Fruit fly (Drosophila melanogaster) whole organism, embryonic: ENCODE data around the gene soti.

Experiments used
- Asciz ChIP-seq: fragments of 200-800 bp; sonication (Bioruptor generic); optimal IDR thresholded peaks from 2 replicates; lab custom pipeline; 2017; ENCODE audit warnings: missing biosample characterization, mild to moderate bottlenecking, missing genetic modification characterization, missing genetic modification reagents
- BEAF-32 ChIP-seq: fragments of 200-800 bp; sonication (Bioruptor generic); optimal IDR thresholded peaks from 3 replicates; lab custom pipeline; 2017; ENCODE audit warnings: missing biosample characterization, missing genetic modification characterization, mild to moderate bottlenecking, moderate library complexity, missing genetic modification reagents
- CG10209 ChIP-seq: fragments of 200-800 bp; sonication (Bioruptor generic); optimal IDR thresholded peaks from 3 replicates; lab custom pipeline; 2017; ENCODE audit warnings: missing biosample characterization, mild to moderate bottlenecking, missing genetic modification characterization, missing genetic modification reagents
- CG10321 ChIP-seq: fragments of 200-800 bp; sonication (Bioruptor generic); IDR thresholded peaks from 2 replicates; pipeline ENCODE4 v1.3.6; 2022; ENCODE audit warnings: missing biosample characterization, missing genetic modification characterization
- CG10366 ChIP-seq: fragments of 200-800 bp; sonication (Bioruptor generic); IDR thresholded peaks from 2 replicates; pipeline ENCODE4 v1.3.6; 2022; ENCODE audit warnings: missing biosample characterization, missing genetic modification characterization
- CG12219 ChIP-seq: fragments of 200-800 bp; sonication (Bioruptor generic); optimal IDR thresholded peaks from 3 replicates; lab custom pipeline; 2018; ENCODE audit warnings: missing biosample characterization, mild to moderate bottlenecking, missing genetic modification characterization
- CG12744 ChIP-seq: fragments of 200-800 bp; sonication (Bioruptor generic); optimal IDR thresholded peaks from 2 replicates; lab custom pipeline; 2016; ENCODE audit warnings: missing biosample characterization, missing genetic modification characterization
- CG13123 ChIP-seq: fragments of 200-800 bp; sonication (Bioruptor generic); optimal IDR thresholded peaks from 2 replicates; lab custom pipeline; 2016; ENCODE audit warnings: missing biosample characterization, missing genetic modification characterization
- CG14014 ChIP-seq: fragments of 200-800 bp; sonication (Bioruptor generic); IDR thresholded peaks from 2 replicates; pipeline ENCODE4 v1.3.6; 2022; ENCODE audit warnings: missing biosample characterization, missing genetic modification characterization
- CG17328 ChIP-seq: fragments of 200-800 bp; sonication (Bioruptor generic); IDR thresholded peaks from 2 replicates; pipeline ENCODE4 v1.3.6; 2022; ENCODE audit warnings: missing biosample characterization, missing genetic modification characterization
- CG17829 ChIP-seq: fragments of 200-800 bp; optimal IDR thresholded peaks from 2 replicates; lab custom pipeline; 2019; ENCODE audit warnings: missing biosample characterization, mild to moderate bottlenecking, missing genetic modification characterization, moderate library complexity
- CG2678 ChIP-seq: fragments of 200-800 bp; sonication (Bioruptor generic); optimal IDR thresholded peaks from 3 replicates; lab custom pipeline; 2019; ENCODE audit warnings: missing biosample characterization, mild to moderate bottlenecking, missing genetic modification characterization, moderate library complexity
- CG33557 ChIP-seq: fragments of 200-800 bp; sonication (Bioruptor generic); optimal IDR thresholded peaks from 2 replicates; lab custom pipeline; 2019; ENCODE audit warnings: missing biosample characterization, mild to moderate bottlenecking, missing genetic modification characterization, moderate library complexity
- CG34376 ChIP-seq: fragments of 200-800 bp; sonication (Bioruptor generic); optimal IDR thresholded peaks from 2 replicates; lab custom pipeline; 2018; ENCODE audit warnings: missing biosample characterization, mild to moderate bottlenecking, missing genetic modification characterization
- CG6175 ChIP-seq: fragments of 200-800 bp; sonication (Bioruptor generic); IDR thresholded peaks from 3 replicates; pipeline ENCODE4 v1.3.6; 2022; ENCODE audit warnings: missing biosample characterization, missing genetic modification characterization
- CG6272 ChIP-seq: fragments of 200-800 bp; sonication (Bioruptor generic); IDR thresholded peaks from 2 replicates; pipeline ENCODE4 v1.3.6; 2022; ENCODE audit warnings: missing biosample characterization, missing genetic modification characterization
- CG6654 ChIP-seq: fragments of 200-800 bp; sonication (Bioruptor generic); optimal IDR thresholded peaks from 2 replicates; lab custom pipeline; 2017; ENCODE audit warnings: missing biosample characterization, mild to moderate bottlenecking, missing genetic modification characterization
- CG8765 ChIP-seq: fragments of 200-800 bp; sonication (Bioruptor generic); IDR thresholded peaks from 2 replicates; pipeline ENCODE4 v1.3.6; 2022; ENCODE audit warnings: missing biosample characterization, missing genetic modification characterization
- CG9932 ChIP-seq: fragments of 200-800 bp; sonication (Bioruptor generic); IDR thresholded peaks from 2 replicates; pipeline ENCODE4 v1.3.6; 2022; ENCODE audit warnings: missing biosample characterization, missing genetic modification characterization
- Dbx ChIP-seq: fragments of 200-800 bp; sonication (Bioruptor generic); IDR thresholded peaks from 3 replicates; pipeline ENCODE4 v1.3.6; 2022; ENCODE audit warnings: missing biosample characterization, missing genetic modification characterization
- ERR ChIP-seq: fragments of 200-800 bp; sonication (Bioruptor generic); optimal IDR thresholded peaks from 2 replicates; lab custom pipeline; 2016; ENCODE audit warnings: missing biosample characterization, missing genetic modification characterization
- Fer3 ChIP-seq: fragments of 200-800 bp; sonication (Bioruptor generic); optimal IDR thresholded peaks from 2 replicates; lab custom pipeline; 2018; ENCODE audit warnings: missing biosample characterization, mild to moderate bottlenecking, missing genetic modification characterization, moderate library complexity
- Hey ChIP-seq: fragments of 200-800 bp; sonication (Bioruptor generic); optimal IDR thresholded peaks from 3 replicates; lab custom pipeline; 2018; ENCODE audit warnings: missing biosample characterization, mild to moderate bottlenecking, missing genetic modification characterization
- Myb ChIP-seq: fragments of 200-800 bp; sonication (Bioruptor generic); optimal IDR thresholded peaks from 2 replicates; lab custom pipeline; 2016; ENCODE audit warnings: missing biosample characterization, missing genetic modification characterization
- Sry-β ChIP-seq: fragments of 200-800 bp; sonication (Bioruptor generic); optimal IDR thresholded peaks from 2 replicates; lab custom pipeline; 2018; ENCODE audit warnings: missing biosample characterization, mild to moderate bottlenecking, missing genetic modification characterization, moderate library complexity
- Stat92E ChIP-seq, 3 experiments: fragments of >200 bp in 2 of 3; fragments of 200-800 bp in 1 of 3; sonication (Bioruptor generic) in 1 of 3; optimal IDR thresholded peaks; 2 replicates each; lab custom pipeline; 2017 to 2019; ENCODE audit warnings: missing biosample characterization in 3 of 3, missing genetic modification characterization in 3 of 3, mild to moderate bottlenecking in 1 of 3, moderate library complexity in 1 of 3
- Taf1 ChIP-seq: fragments of 200-800 bp; sonication (Bioruptor generic); IDR thresholded peaks from 2 replicates; pipeline ENCODE4 v1.3.6; 2022; ENCODE audit warnings: missing biosample characterization, missing genetic modification characterization
- Xrp1 ChIP-seq: fragments of 200-800 bp; sonication (Bioruptor generic); IDR thresholded peaks from 2 replicates; pipeline ENCODE4 v1.3.6; 2022; ENCODE audit warnings: missing biosample characterization, missing genetic modification characterization
- aop ChIP-seq: fragments of 200-800 bp; sonication (Bioruptor generic); IDR thresholded peaks from 2 replicates; pipeline ENCODE4 v1.3.6; 2022; ENCODE audit warnings: missing biosample characterization, missing genetic modification characterization
- ase ChIP-seq: fragments of 200-800 bp; sonication (Bioruptor generic); IDR thresholded peaks from 3 replicates; pipeline ENCODE4 v1.3.6; 2022; ENCODE audit warnings: missing biosample characterization, missing genetic modification characterization
- cato ChIP-seq: fragments of 200-800 bp; sonication (Bioruptor generic); optimal IDR thresholded peaks from 2 replicates; lab custom pipeline; 2016; ENCODE audit warnings: missing biosample characterization, missing genetic modification characterization, borderline replicate concordance
- chinmo ChIP-seq: fragments of 200-800 bp; sonication (Bioruptor generic); IDR thresholded peaks from 4 replicates; pipeline ENCODE4 v1.3.6; 2022; ENCODE audit warnings: missing biosample characterization, missing genetic modification characterization; ENCODE audit not compliant: partially characterized antibody
- chn ChIP-seq: fragments of 200-800 bp; sonication (Bioruptor generic); optimal IDR thresholded peaks from 2 replicates; lab custom pipeline; 2016; ENCODE audit warnings: missing biosample characterization, missing genetic modification characterization
- crol ChIP-seq: fragments of 200-800 bp; sonication (Bioruptor generic); IDR thresholded peaks from 2 replicates; pipeline ENCODE4 v1.3.6; 2022; ENCODE audit warnings: missing biosample characterization, missing genetic modification characterization
- dpn ChIP-seq, 2 experiments: fragments of 200-800 bp; sonication (Bioruptor generic); optimal IDR thresholded peaks; 3 replicates each; lab custom pipeline; 2016; ENCODE audit warnings: missing biosample characterization in 2 of 2, missing genetic modification characterization in 2 of 2
- emc ChIP-seq: fragments of 200-800 bp; sonication (Bioruptor generic); optimal IDR thresholded peaks from 2 replicates; lab custom pipeline; 2016; ENCODE audit warnings: missing biosample characterization, missing genetic modification characterization
- exex ChIP-seq: fragments of 200-800 bp; sonication (Bioruptor generic); optimal IDR thresholded peaks from 4 replicates; lab custom pipeline; 2018; ENCODE audit warnings: missing biosample characterization, mild to moderate bottlenecking, missing genetic modification characterization, moderate library complexity
- kah ChIP-seq: fragments of 200-800 bp; sonication (Bioruptor generic); optimal IDR thresholded peaks from 2 replicates; lab custom pipeline; 2018; ENCODE audit warnings: missing biosample characterization, mild to moderate bottlenecking, missing genetic modification characterization
- kay ChIP-seq: fragments of 200-800 bp; sonication (Bioruptor generic); optimal IDR thresholded peaks from 2 replicates; lab custom pipeline; 2016; ENCODE audit warnings: missing biosample characterization, missing genetic modification characterization
- lbe ChIP-seq: fragments of 200-800 bp; sonication (Bioruptor generic); optimal IDR thresholded peaks from 2 replicates; lab custom pipeline; 2016; ENCODE audit warnings: missing biosample characterization, mild to moderate bottlenecking, missing genetic modification characterization
- lov ChIP-seq, 2 experiments: fragments of 200-800 bp in 1 of 2; fragments of >200 bp in 1 of 2; sonication (Bioruptor generic) in 1 of 2; IDR thresholded peaks in 1 of 2; optimal IDR thresholded peaks in 1 of 2; 2 replicates in 1 of 2; 3 replicates in 1 of 2; pipeline versions ENCODE4 v1.3.6 to Lab custom; 2017 to 2022; ENCODE audit warnings: missing biosample characterization in 1 of 2, missing genetic modification characterization in 1 of 2
- mam ChIP-seq: fragments of 200-800 bp; sonication (Bioruptor generic); optimal IDR thresholded peaks from 3 replicates; lab custom pipeline; 2016; ENCODE audit warnings: missing biosample characterization, missing genetic modification characterization
- nerfin-1 ChIP-seq: fragments of 200-800 bp; sonication (Bioruptor generic); optimal IDR thresholded peaks from 3 replicates; lab custom pipeline; 2019; ENCODE audit warnings: missing biosample characterization, mild to moderate bottlenecking, missing genetic modification characterization, moderate library complexity
- nom ChIP-seq: fragments of 200-800 bp; sonication (Bioruptor generic); optimal IDR thresholded peaks from 2 replicates; lab custom pipeline; 2017; ENCODE audit warnings: missing biosample characterization, missing genetic modification characterization, mild to moderate bottlenecking, moderate library complexity, missing genetic modification reagents
- odd ChIP-seq: fragments of 200-800 bp; sonication (Bioruptor generic); optimal IDR thresholded peaks from 2 replicates; lab custom pipeline; 2017; ENCODE audit warnings: missing biosample characterization, mild to moderate bottlenecking, missing genetic modification characterization
- pfk ChIP-seq: fragments of 200-800 bp; sonication (Bioruptor generic); optimal IDR thresholded peaks from 2 replicates; lab custom pipeline; 2018; ENCODE audit warnings: missing biosample characterization, mild to moderate bottlenecking, missing genetic modification characterization, moderate library complexity
- rib ChIP-seq: fragments of 200-800 bp; sonication (Bioruptor generic); IDR thresholded peaks from 2 replicates; pipeline ENCODE4 v1.3.6; 2022; ENCODE audit warnings: missing biosample characterization, missing genetic modification characterization
- twi ChIP-seq: fragments of 200-800 bp; optimal IDR thresholded peaks from 2 replicates; lab custom pipeline; 2019; ENCODE audit warnings: missing biosample characterization, mild to moderate bottlenecking, missing genetic modification characterization, moderate library complexity
- z ChIP-seq: fragments of 200-800 bp; sonication (Bioruptor generic); IDR thresholded peaks from 3 replicates; pipeline ENCODE4 v1.3.6; 2022; ENCODE audit warnings: missing biosample characterization, missing genetic modification characterization
- zen ChIP-seq: fragments of 200-800 bp; sonication (Bioruptor generic); optimal IDR thresholded peaks from 3 replicates; lab custom pipeline; 2018; ENCODE audit warnings: missing biosample characterization, mild to moderate bottlenecking, missing genetic modification characterization, moderate library complexity

The soti gene

dm6 chr3R:14391281-14391680 lies 9.8 kb upstream of the soti start (continued):
- TF ChIP-seq Fer3 (peak; percentile 88), Stat92E (GFP tag; optimal IDR thresholded peaks at IDR 0.05; lab: Kevin White, UChicago) (peak in 1 of 3 experiments; percentile 1), nerfin-1 (tag; lab: Kevin White, UChicago) (no peak), CG17829 (tag; lab: Kevin White, UChicago) (peak; percentile 91), Sry-β (GFP tag; lab: Kevin White, UChicago) (peak; percentile 20), Xrp1 (GFP tag; lab: Robert Waterston, UW) (peak; percentile 69), Dbx (GFP tag; lab: Robert Waterston, UW) (peak; percentile 95), CG10366 (GFP tag; lab: Robert Waterston, UW) (peak; percentile 86), odd (GFP tag; lab: Kevin White, UChicago) (peak; percentile 5), CG14014 (GFP tag; lab: Robert Waterston, UW) (peak; percentile 76), Myb (GFP tag; lab: Kevin White, UChicago) (peak; percentile 48), cato (GFP tag; lab: Kevin White, UChicago) (no peak), mam (GFP tag; lab: Kevin White, UChicago) (peak; percentile 58), z (GFP tag; lab: Robert Waterston, UW) (no peak), nom (GFP tag; lab: Kevin White, UChicago) (peak; percentile 53), crol (GFP tag; lab: Robert Waterston, UW) (peak; percentile 52), CG10321 (GFP tag; lab: Robert Waterston, UW) (0 out of 2 replicates have a peak, but pooled peaks have one; percentile 16), exex (tag; lab: Kevin White, UChicago) (no peak), kay (GFP tag; lab: Kevin White, UChicago) (peak; percentile 65), ERR (GFP tag; lab: Kevin White, UChicago) (no peak), Hey (tag; lab: Kevin White, UChicago) (no peak), CG10209 (GFP tag; lab: Kevin White, UChicago) (peak; percentile 50), lbe (peak; percentile 69), zen (tag; lab: Kevin White, UChicago) (peak; percentile 87), CG9932 (GFP tag; lab: Robert Waterston, UW) (peak; percentile 95), Taf1 (peak; percentile 80), CG6272 (GFP tag; lab: Robert Waterston, UW) (peak; percentile 45; the same call in 1 of the 2 replicates), CG13123 (GFP tag; lab: Kevin White, UChicago) (no peak), chinmo (GFP tag; lab: Robert Waterston, UW) (peak; percentile 75; the same call in 1 of the 4 replicates), kah (GFP tag; lab: Kevin White, UChicago) (peak; percentile 24), CG12744 (GFP tag; lab: Kevin White, UChicago) (peak; percentile 24), dpn (GFP tag; optimal IDR thresholded peaks at IDR 0.05; lab: Kevin White, UChicago) (peak; percentile 67 to 80), CG12219 (GFP tag; lab: Kevin White, UChicago) (no peak), emc (GFP tag; lab: Kevin White, UChicago) (peak; percentile 44), CG6654 (GFP tag; lab: Kevin White, UChicago) (peak; percentile 67), CG8765 (GFP tag; lab: Robert Waterston, UW) (peak; percentile 61; the same call in 1 of the 2 replicates), twi (peak; percentile 9), CG2678 (tag; lab: Kevin White, UChicago) (peak; percentile 79), rib (GFP tag; lab: Robert Waterston, UW) (peak; percentile 80), chn (GFP tag; lab: Kevin White, UChicago) (peak; percentile 53), lov (optimal IDR thresholded peaks at IDR 0.05; lab: Kevin White, UChicago) (no peak), lov (GFP tag; IDR thresholded peaks at IDR 0.05; lab: Robert Waterston, UW) (peak; percentile 85), BEAF-32 (no peak), ase (GFP tag; lab: Robert Waterston, UW) (peak; percentile 95), Asciz (GFP tag; lab: Kevin White, UChicago) (peak; percentile 66), CG17328 (GFP tag; lab: Robert Waterston, UW) (peak; percentile 83), CG6175 (peak; percentile 83), CG34376 (GFP tag; lab: Kevin White, UChicago) (peak; percentile 66), aop (GFP tag; lab: Robert Waterston, UW) (no peak), CG33557 (GFP tag; lab: Kevin White, UChicago) (no peak), pfk (peak; percentile 15)
